Worm (Caenorhabditis elegans): Measurements from ENCODE around the gene srx-87.
A peak's percentile ranks its signal among the peaks of the same experiment; 100 is the strongest.

srx-87 gene

DNA sequence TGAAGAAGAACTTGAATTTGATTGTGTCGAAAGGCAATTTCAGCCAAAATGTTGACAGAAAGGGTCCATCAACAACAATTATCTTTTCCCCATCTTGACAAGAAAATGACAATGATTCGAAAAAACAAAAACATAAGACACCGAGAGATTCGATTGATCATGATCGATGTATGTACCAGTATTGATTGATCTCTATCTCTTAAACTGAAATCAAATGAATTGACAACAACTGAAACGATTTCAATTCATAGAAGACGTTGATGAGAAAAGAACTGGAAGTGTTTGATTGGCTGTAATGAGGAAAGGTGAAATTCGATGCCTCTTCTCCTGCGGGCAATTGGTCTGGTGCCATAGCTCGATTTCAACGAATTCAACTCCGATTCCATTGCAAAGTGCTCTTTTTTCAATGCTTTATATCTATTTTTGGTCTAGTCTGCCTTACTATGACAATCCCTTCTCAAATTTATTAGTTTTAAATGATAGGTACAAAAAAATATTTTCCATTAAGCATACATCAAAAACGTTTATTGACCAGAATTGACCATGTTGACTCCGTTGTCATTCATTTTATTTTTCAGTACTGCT is 31.2 kb upstream of the srx-87 start:
- TF ChIP-seq dmd-4 (tag; optimal IDR thresholded peaks at IDR 0.05): no peak
- no peak for TF ChIP-seq lsy-2 (tag; optimal IDR thresholded peaks at IDR 0.05)
- no peak for TF ChIP-seq sem-4 (tag; optimal IDR thresholded peaks at IDR 0.05)
- TF ChIP-seq mab-5 (tag; optimal IDR thresholded peaks at IDR 0.05): no peak
- TF ChIP-seq ztf-4 (tag; optimal IDR thresholded peaks at IDR 0.05): no peak
- no peak for TF ChIP-seq ceh-16 (tag; optimal IDR thresholded peaks at IDR 0.05)
- TF ChIP-seq elt-3 (tag; optimal IDR thresholded peaks at IDR 0.05): no peak

DNA sequence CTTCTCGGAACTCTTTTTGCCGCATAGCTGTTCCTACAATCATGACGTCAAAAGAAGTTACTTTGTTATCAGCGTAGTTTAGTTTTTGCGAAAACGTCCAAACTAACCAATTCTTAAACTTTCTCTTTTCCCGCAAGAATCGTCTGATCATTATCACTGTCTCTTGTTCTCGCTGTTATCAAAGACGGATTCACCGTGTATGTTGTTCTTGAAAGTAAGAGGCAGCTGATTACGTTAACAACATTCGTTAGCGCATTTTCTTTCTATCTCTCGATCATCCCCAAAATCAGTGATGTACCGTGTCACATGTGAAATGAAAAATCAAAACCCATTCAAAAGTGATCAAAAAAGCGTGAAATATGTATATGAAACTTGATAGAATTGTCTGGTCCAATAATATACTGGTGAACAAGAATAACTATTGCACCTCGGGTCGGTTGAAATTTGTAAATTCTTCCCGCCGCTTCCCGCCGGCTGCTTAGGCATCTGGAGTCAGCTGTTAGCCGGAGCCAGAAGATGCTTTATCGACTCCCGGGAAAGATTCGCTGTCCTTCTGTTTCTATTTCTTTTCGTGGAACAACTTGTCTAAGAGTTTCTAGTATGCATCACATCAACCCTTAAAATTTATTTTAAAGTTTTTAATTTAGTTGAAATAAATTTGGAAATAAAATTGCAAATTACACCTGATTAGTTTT is 30.0 kb upstream of the srx-87 start:
- TF ChIP-seq ztf-11 (tag; optimal IDR thresholded peaks at IDR 0.05) (no peak), lsy-2 (tag; optimal IDR thresholded peaks at IDR 0.05) (peak in 1 of 2 experiments; percentile 29), crh-2 (tag; optimal IDR thresholded peaks at IDR 0.05) (peak; percentile 60), snpc-4 (tag; optimal IDR thresholded peaks at IDR 0.05) (no peak), sma-9 (GFP tag; optimal IDR thresholded peaks at IDR 0.05) (peak; percentile 87), sma-9 (tag; optimal IDR thresholded peaks at IDR 0.05) (no peak), nhr-129 (tag; optimal IDR thresholded peaks at IDR 0.05) (peak; percentile 58), nhr-25 (tag; optimal IDR thresholded peaks at IDR 0.05) (peak; percentile 50), fos-1 (tag; optimal IDR thresholded peaks at IDR 0.05) (peak; percentile 93), egl-27 (tag; optimal IDR thresholded peaks at IDR 0.05) (peak; percentile 19), nhr-21 (tag; optimal IDR thresholded peaks at IDR 0.05) (peak; percentile 56), sma-3 (GFP tag; optimal IDR thresholded peaks at IDR 0.05) (peak; percentile 43), nhr-77 (tag; optimal IDR thresholded peaks at IDR 0.05) (no peak), nhr-11 (tag; optimal IDR thresholded peaks at IDR 0.05) (no peak), F13H6.1 (tag; optimal IDR thresholded peaks at IDR 0.05) (peak; percentile 7), gmeb-1 (tag; optimal IDR thresholded peaks at IDR 0.05) (peak; percentile 65), blmp-1 (tag; optimal IDR thresholded peaks at IDR 0.05; ENCODE audit: insufficient read depth) (peak; percentile 96)

DNA sequence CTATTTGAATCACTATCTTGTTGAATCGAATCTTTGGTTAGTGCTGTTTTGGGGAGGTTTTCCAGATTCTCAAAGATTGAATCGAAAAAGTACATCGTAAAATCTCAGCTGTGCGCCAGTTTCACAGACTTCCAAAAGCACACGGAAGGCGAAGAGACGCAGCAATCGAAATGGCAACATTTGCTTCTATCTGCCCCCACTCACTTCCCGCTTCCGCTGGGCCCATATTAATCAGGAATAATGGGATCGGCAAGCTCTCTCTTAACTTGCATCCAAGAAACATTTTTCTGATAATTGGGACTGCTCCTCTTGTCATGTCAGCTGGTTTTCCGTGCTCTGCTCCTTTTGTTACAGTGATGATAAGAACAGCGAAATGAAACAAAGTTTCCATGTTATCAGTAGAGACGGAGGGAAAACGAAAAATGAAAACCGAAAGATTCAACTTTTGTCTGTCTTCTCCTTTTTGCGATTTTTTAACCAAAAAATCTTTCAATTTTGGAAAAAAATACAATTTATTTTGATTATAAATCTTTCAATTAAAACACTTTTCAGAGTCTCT is 29.1 kb upstream of the srx-87 start:
- TF ChIP-seq unc-39 (tag; optimal IDR thresholded peaks at IDR 0.05): no peak
- no peak for TF ChIP-seq gmeb-1 (tag; optimal IDR thresholded peaks at IDR 0.05)
- no peak for TF ChIP-seq nhr-12 (tag; optimal IDR thresholded peaks at IDR 0.05)
- no peak for TF ChIP-seq sma-3 (GFP tag; optimal IDR thresholded peaks at IDR 0.05)
- TF ChIP-seq lin-13 (GFP tag; optimal IDR thresholded peaks at IDR 0.05): no peak
- TF ChIP-seq ceh-16 (tag; optimal IDR thresholded peaks at IDR 0.05): no peak
- TF ChIP-seq nhr-11 (tag; optimal IDR thresholded peaks at IDR 0.05): no peak
- no peak for TF ChIP-seq ztf-4 (tag; optimal IDR thresholded peaks at IDR 0.05)
- no peak for TF ChIP-seq ztf-1 (GFP tag; conservative IDR thresholded peaks at IDR 0.05)
- no peak for TF ChIP-seq ZK546.5 (tag; optimal IDR thresholded peaks at IDR 0.05)
- no peak for TF ChIP-seq skn-1 (tag; optimal IDR thresholded peaks at IDR 0.05)
- TF ChIP-seq mab-5 (tag; optimal IDR thresholded peaks at IDR 0.05): peak; percentile 19
- TF ChIP-seq peb-1 (tag; optimal IDR thresholded peaks at IDR 0.05): no peak
- no peak for TF ChIP-seq alr-1 (tag; optimal IDR thresholded peaks at IDR 0.05)
- TF ChIP-seq blmp-1 (tag; optimal IDR thresholded peaks at IDR 0.05; ENCODE audit: insufficient read depth): no peak
- TF ChIP-seq nhr-77 (tag; optimal IDR thresholded peaks at IDR 0.05): no peak
- TF ChIP-seq nhr-129 (tag; optimal IDR thresholded peaks at IDR 0.05): peak; percentile 38
- TF ChIP-seq nhr-21 (tag; optimal IDR thresholded peaks at IDR 0.05): no peak
- TF ChIP-seq snpc-4 (tag; optimal IDR thresholded peaks at IDR 0.05): no peak
- peak; percentile 70 for TF ChIP-seq fos-1 (tag; optimal IDR thresholded peaks at IDR 0.05)
- no peak for TF ChIP-seq unc-62 (GFP tag; optimal IDR thresholded peaks at IDR 0.05)
- no peak for TF ChIP-seq elt-3 (tag; optimal IDR thresholded peaks at IDR 0.05)
- peak; percentile 64 for TF ChIP-seq F13H6.1 (tag; optimal IDR thresholded peaks at IDR 0.05)
- TF ChIP-seq C34F6.9 (tag; optimal IDR thresholded peaks at IDR 0.05): peak; percentile 26
- TF ChIP-seq elt-1 (tag; optimal IDR thresholded peaks at IDR 0.05): no peak
- TF ChIP-seq egl-27 (tag; optimal IDR thresholded peaks at IDR 0.05): no peak
- TF ChIP-seq nhr-10 (tag; optimal IDR thresholded peaks at IDR 0.05): no peak
- peak; percentile 68 for TF ChIP-seq sma-9 (GFP tag; optimal IDR thresholded peaks at IDR 0.05)
- no peak for TF ChIP-seq sma-9 (tag; optimal IDR thresholded peaks at IDR 0.05)
- no peak for TF ChIP-seq nhr-6 (tag; optimal IDR thresholded peaks at IDR 0.05)
- no peak for TF ChIP-seq mdl-1 (tag; optimal IDR thresholded peaks at IDR 0.05)
- TF ChIP-seq nhr-25 (tag; optimal IDR thresholded peaks at IDR 0.05): no peak
- TF ChIP-seq ztf-11 (tag; optimal IDR thresholded peaks at IDR 0.05): no peak
- no peak for TF ChIP-seq dmd-4 (tag; optimal IDR thresholded peaks at IDR 0.05)
- TF ChIP-seq nhr-23 (tag; optimal IDR thresholded peaks at IDR 0.05): no peak
- TF ChIP-seq sem-4 (tag; optimal IDR thresholded peaks at IDR 0.05): peak; percentile 16
- no peak for TF ChIP-seq nhr-237 (tag; optimal IDR thresholded peaks at IDR 0.05)
- no peak for TF ChIP-seq zag-1 (tag; optimal IDR thresholded peaks at IDR 0.05)
- TF ChIP-seq crh-2 (tag; optimal IDR thresholded peaks at IDR 0.05): peak; percentile 60
- TF ChIP-seq lsy-2 (tag; optimal IDR thresholded peaks at IDR 0.05): peak in 1 of 2 experiments; percentile 27
